Worm (Caenorhabditis elegans): ENCODE measurements around the gene R10H10.4.

ce11 chrIV:10436401-10436800, 41.6 kb upstream of the R10H10.4 start, which contains the start of gene ins-1:
- TF ChIP-seq F49E8.2 (tag; optimal IDR thresholded peaks at IDR 0.05; ENCODE audit: insufficient read depth) (no peak), Y53G8AR.9 (GFP tag; conservative IDR thresholded peaks at IDR 0.05) (no peak), ets-4 (GFP tag; optimal IDR thresholded peaks at IDR 0.05) (no peak), tbp1 (GFP tag; optimal IDR thresholded peaks at IDR 0.05) (no peak), ZK185.1 (tag; optimal IDR thresholded peaks at IDR 0.05; ENCODE audit: poor library complexity, severe bottlenecking) (no peak), nhr-27 (tag; optimal IDR thresholded peaks at IDR 0.05) (no peak), aptf-3 (GFP tag; IDR thresholded peaks at IDR 0.05) (no peak), akir-1 (GFP tag; optimal IDR thresholded peaks at IDR 0.05) (no peak), ama-1 (optimal IDR thresholded peaks at IDR 0.05) (no peak), ama-1 (GFP tag; optimal IDR thresholded peaks at IDR 0.05) (no peak), nhr-90 (tag; optimal IDR thresholded peaks at IDR 0.05) (no peak), madf-6 (GFP tag; IDR thresholded peaks at IDR 0.05) (no peak), egl-18 (GFP tag; IDR thresholded peaks at IDR 0.05) (no peak), ceh-100 (GFP tag; IDR thresholded peaks at IDR 0.05) (no peak)

Data from whole organism, young adult.